Worm (Caenorhabditis elegans) whole organism, L2 larva: ENCODE data around the gene F10C1.1.
"Not testable (repeated sequence)": the region's sequence is repeated elsewhere in the genome, so short reads cannot be mapped to it uniquely, and the experiment has no call there.

ENCODE experiments used
- C34F6.9 ChIP-seq: fragments of 150-350 bp; optimal IDR thresholded peaks from 2 replicates; lab custom pipeline; 2014; ENCODE audit warnings: missing biosample characterization, missing genetic modification characterization
- F13H6.1 ChIP-seq: sonication (generic microtip); optimal IDR thresholded peaks from 2 replicates; lab custom pipeline; 2016; ENCODE audit warnings: missing genetic modification characterization, missing compliant biosample characterization
- R02D3.7 ChIP-seq: fragments of 150-350 bp; optimal IDR thresholded peaks from 2 replicates; lab custom pipeline; 2014; ENCODE audit warnings: missing biosample characterization, missing genetic modification characterization
- ZK546.5 ChIP-seq: sonication (generic microtip); optimal IDR thresholded peaks from 2 replicates; lab custom pipeline; 2017; ENCODE audit warnings: missing biosample characterization, missing genetic modification characterization
- alr-1 ChIP-seq: fragments of 150-350 bp; optimal IDR thresholded peaks from 2 replicates; lab custom pipeline; 2014; ENCODE audit warnings: missing biosample characterization, missing genetic modification characterization
- ama-1 ChIP-seq: fragments of 150-350 bp; optimal IDR thresholded peaks from 2 replicates; lab custom pipeline; 2018; ENCODE audit warnings: inconsistent platforms
- blmp-1 ChIP-seq: sonication (generic microtip); optimal IDR thresholded peaks from 2 replicates; lab custom pipeline; 2017; ENCODE audit warnings: missing genetic modification characterization, mild to moderate bottlenecking, missing compliant biosample characterization, antibody characterized with exemption, moderate library complexity; ENCODE audit not compliant: insufficient read depth
- ceh-16 ChIP-seq: fragments of 150-350 bp; optimal IDR thresholded peaks from 2 replicates; lab custom pipeline; 2014; ENCODE audit warnings: missing biosample characterization, missing genetic modification characterization
- crh-2 ChIP-seq: sonication (generic microtip); optimal IDR thresholded peaks from 2 replicates; lab custom pipeline; 2017; ENCODE audit warnings: missing biosample characterization, missing genetic modification characterization
- egl-27 ChIP-seq: sonication (generic microtip); optimal IDR thresholded peaks from 3 replicates; lab custom pipeline; 2017; ENCODE audit warnings: missing biosample characterization, missing genetic modification reagents, missing genetic modification characterization
- elt-1 ChIP-seq: fragments of 150-350 bp; optimal IDR thresholded peaks from 2 replicates; lab custom pipeline; 2014; ENCODE audit warnings: missing biosample characterization, missing genetic modification characterization
- fos-1 ChIP-seq: fragments of 150-350 bp; optimal IDR thresholded peaks from 2 replicates; lab custom pipeline; 2014; ENCODE audit warnings: missing biosample characterization, missing genetic modification characterization
- gmeb-1 ChIP-seq: fragments of 150-350 bp; optimal IDR thresholded peaks from 2 replicates; lab custom pipeline; 2014; ENCODE audit warnings: missing biosample characterization, missing genetic modification characterization
- lin-11 ChIP-seq: fragments of 150-350 bp; sonication (generic microtip); optimal IDR thresholded peaks from 2 replicates; lab custom pipeline; 2014; ENCODE audit warnings: missing biosample characterization, missing genetic modification characterization, inconsistent platforms, mixed read lengths
- lin-13 ChIP-seq: fragments of 150-350 bp; optimal IDR thresholded peaks from 2 replicates; lab custom pipeline; 2014; ENCODE audit warnings: missing biosample characterization, missing genetic modification reagents, missing genetic modification characterization
- lsy-2 ChIP-seq, 2 experiments: fragments of 150-350 bp in 1 of 2; sonication (generic microtip) in 1 of 2; optimal IDR thresholded peaks; 2 replicates each; lab custom pipeline; 2014 to 2017; ENCODE audit warnings: missing biosample characterization in 2 of 2, missing genetic modification characterization in 2 of 2
- mab-5 ChIP-seq: fragments of 150-350 bp; optimal IDR thresholded peaks from 2 replicates; lab custom pipeline; 2014; ENCODE audit warnings: missing biosample characterization, missing genetic modification characterization
- mdl-1 ChIP-seq, 2 experiments: fragments of 150-350 bp in 1 of 2; sonication (generic microtip) in 1 of 2; optimal IDR thresholded peaks; 2 replicates each; lab custom pipeline; 2017; ENCODE audit warnings: missing biosample characterization in 2 of 2, missing genetic modification characterization in 2 of 2
- nhr-10 ChIP-seq: sonication (generic microtip); optimal IDR thresholded peaks from 2 replicates; lab custom pipeline; 2017; ENCODE audit warnings: missing biosample characterization, missing genetic modification characterization
- nhr-11 ChIP-seq: fragments of 150-350 bp; optimal IDR thresholded peaks from 2 replicates; lab custom pipeline; 2014; ENCODE audit warnings: missing biosample characterization, missing genetic modification characterization
- nhr-129 ChIP-seq: fragments of 150-350 bp; optimal IDR thresholded peaks from 2 replicates; lab custom pipeline; 2014; ENCODE audit warnings: missing biosample characterization, missing genetic modification characterization
- nhr-21 ChIP-seq: fragments of 150-350 bp; optimal IDR thresholded peaks from 2 replicates; lab custom pipeline; 2014; ENCODE audit warnings: missing biosample characterization, missing genetic modification characterization
- nhr-23 ChIP-seq: fragments of 150-350 bp; optimal IDR thresholded peaks from 2 replicates; lab custom pipeline; 2014; ENCODE audit warnings: missing biosample characterization, missing genetic modification reagents, missing genetic modification characterization
- nhr-25 ChIP-seq: fragments of 150-350 bp; sonication (generic microtip); optimal IDR thresholded peaks from 3 replicates; lab custom pipeline; 2014; ENCODE audit warnings: missing biosample characterization, missing genetic modification characterization
- skn-1 ChIP-seq: sonication (generic microtip); optimal IDR thresholded peaks from 2 replicates; lab custom pipeline; 2017; ENCODE audit warnings: missing biosample characterization, missing genetic modification characterization
- sma-3 ChIP-seq: sonication (generic microtip); optimal IDR thresholded peaks from 2 replicates; lab custom pipeline; 2016; ENCODE audit warnings: missing genetic modification reagents, missing genetic modification characterization, missing compliant biosample characterization
- sma-9 ChIP-seq, 2 experiments: fragments of 150-350 bp in 1 of 2; sonication (generic microtip) in 1 of 2; optimal IDR thresholded peaks; 2 replicates each; lab custom pipeline; 2014 to 2016; ENCODE audit warnings: missing genetic modification characterization in 2 of 2, mild to moderate bottlenecking in 1 of 2, missing biosample characterization in 1 of 2, missing compliant biosample characterization in 1 of 2, missing genetic modification reagents in 1 of 2, moderate library complexity in 1 of 2
- unc-39 ChIP-seq: fragments of 150-350 bp; optimal IDR thresholded peaks from 2 replicates; lab custom pipeline; 2014; ENCODE audit warnings: missing biosample characterization, missing genetic modification characterization
- unc-55 ChIP-seq: fragments of 150-350 bp; sonication (generic microtip); optimal IDR thresholded peaks from 3 replicates; lab custom pipeline; 2014; ENCODE audit warnings: missing biosample characterization, missing genetic modification reagents, missing genetic modification characterization
- unc-62 ChIP-seq: fragments of 150-350 bp; optimal IDR thresholded peaks from 2 replicates; lab custom pipeline; 2014; ENCODE audit warnings: missing biosample characterization, missing genetic modification reagents, missing genetic modification characterization
- zag-1 ChIP-seq: fragments of 150-350 bp; optimal IDR thresholded peaks from 2 replicates; lab custom pipeline; 2014; ENCODE audit warnings: missing biosample characterization, missing genetic modification characterization
- ztf-1 ChIP-seq: fragments of 200-800 bp; sonication (Bioruptor generic); conservative IDR thresholded peaks from 2 replicates; pipeline ENCODE4 v1.3.6; 2022; ENCODE audit warnings: missing genetic modification characterization, missing compliant biosample characterization
- ztf-4 ChIP-seq: fragments of 150-350 bp; optimal IDR thresholded peaks from 2 replicates; lab custom pipeline; 2014; ENCODE audit warnings: missing biosample characterization, missing genetic modification characterization

The F10C1.1 gene

DNA sequence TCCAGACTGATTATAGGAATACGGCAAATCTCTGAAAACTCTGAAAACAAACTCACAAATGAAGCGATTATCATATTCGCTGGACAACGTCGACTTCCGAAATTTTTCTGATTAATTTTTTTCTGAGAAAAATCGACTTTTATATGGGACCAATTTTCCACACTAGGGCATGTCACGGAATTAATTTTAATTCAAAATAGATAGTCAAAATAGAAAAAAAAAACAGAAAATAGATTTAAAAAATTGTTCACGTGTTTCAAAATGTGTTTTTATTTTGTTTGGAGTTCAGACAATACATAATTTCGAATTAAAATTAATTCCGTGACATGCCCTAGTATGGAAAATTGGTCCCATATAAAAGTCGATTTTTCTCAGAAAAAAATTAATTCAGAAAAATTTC is 16.4 kb upstream of the F10C1.1 start, which contains the start of the genes F10C1.3 and F10C1.23:
Gene F10C1.3, minus strand, starts transcription at position 101 of the 400 bp plus-strand sequence.
Gene F10C1.23, plus strand, starts transcription at position 385 of the 400 bp plus-strand sequence.
- TF ChIP-seq F13H6.1 (tag; lab: Kevin White, UChicago); nhr-129 (tag; lab: Kevin White, UChicago); unc-62 (GFP tag; lab: Kevin White, UChicago): not testable (repeated sequence)
- TF ChIP-seq, all 48 proteins: peak for 0; not testable (repeated sequence) for 48

DNA sequence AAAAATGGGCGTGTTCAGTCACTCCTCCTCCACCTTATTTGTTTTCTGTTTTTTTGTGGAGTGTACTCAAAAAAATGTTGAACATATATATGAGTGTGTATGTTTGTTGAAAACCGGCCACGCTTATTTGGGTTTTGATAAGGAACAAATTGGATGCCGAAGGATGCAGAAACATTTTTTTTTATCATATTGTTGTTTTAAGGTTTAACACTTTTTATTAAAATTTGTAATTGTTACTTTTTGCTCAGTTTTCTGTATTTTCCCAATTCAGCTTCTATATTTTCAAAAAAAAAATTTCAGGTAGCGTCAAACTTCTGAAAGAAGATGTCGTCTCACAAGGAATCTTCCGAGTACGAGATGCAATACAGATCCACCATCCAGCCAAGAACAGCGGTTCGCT is 8.7 kb upstream of the F10C1.1 start, which contains the start of gene ifb-1:
Gene ifb-1, plus strand, starts transcription at position 301 of the 400 bp plus-strand sequence.
- no peak for TF ChIP-seq nhr-11 (tag; lab: Kevin White, UChicago)
- TF ChIP-seq lin-11 = no peak
- TF ChIP-seq alr-1 (tag; lab: Kevin White, UChicago) = no peak
- TF ChIP-seq nhr-23 (tag; lab: Kevin White, UChicago) = no peak
- TF ChIP-seq mdl-1 (tag; optimal IDR thresholded peaks at IDR 0.05; lab: Kevin White, UChicago) = no peak
- no peak for TF ChIP-seq nhr-25 (tag; lab: Kevin White, UChicago)
- no peak for TF ChIP-seq ztf-1 (GFP tag; lab: Robert Waterston, UW)
- TF ChIP-seq ztf-4 = no peak

DNA sequence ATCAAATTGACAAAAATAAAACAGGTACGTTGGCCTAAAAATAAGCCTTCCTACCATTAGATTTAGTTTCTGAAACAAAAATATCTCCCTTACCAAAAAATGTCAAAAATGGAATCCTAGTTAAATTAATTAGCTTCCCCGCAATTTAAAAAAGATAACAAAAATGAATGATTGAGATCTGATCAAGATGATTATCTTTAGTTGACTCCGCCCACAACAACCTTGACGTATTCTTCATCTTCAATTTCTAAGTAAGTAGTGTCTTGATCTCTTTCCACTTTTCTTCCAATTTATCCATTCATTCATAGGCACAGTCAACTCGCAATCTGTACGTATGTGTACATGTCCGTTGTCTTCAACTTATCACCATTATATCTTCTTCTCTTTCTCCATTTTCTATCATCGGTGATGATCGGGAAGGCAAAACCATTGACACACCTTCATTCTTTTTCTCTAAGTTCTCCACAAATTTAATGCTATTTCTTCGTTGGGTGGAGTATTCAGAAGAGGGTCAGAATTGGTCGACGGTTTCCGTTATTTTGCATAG is 5.7 kb upstream of the F10C1.1 start:
- peak; percentile 19 for TF ChIP-seq ceh-16 (tag; lab: Kevin White, UChicago)
- TF ChIP-seq nhr-129 (tag; lab: Kevin White, UChicago) = no peak
- no peak for TF ChIP-seq skn-1 (tag; lab: Kevin White, UChicago)
- TF ChIP-seq elt-1 = peak; percentile 8
- TF ChIP-seq egl-27 = no peak
- no peak for TF ChIP-seq lsy-2 (tag; optimal IDR thresholded peaks at IDR 0.05; lab: Kevin White, UChicago)
- no peak for TF ChIP-seq mab-5 (tag; lab: Kevin White, UChicago)
- no peak for TF ChIP-seq R02D3.7 (tag; lab: Kevin White, UChicago)
- TF ChIP-seq nhr-21 = no peak
- no peak for TF ChIP-seq blmp-1 (tag; lab: Kevin White, UChicago)
- no peak for TF ChIP-seq ama-1 (lab: Kevin White, UChicago)
- TF ChIP-seq nhr-25 (tag; lab: Kevin White, UChicago) = peak; percentile 0
- TF ChIP-seq unc-55 = no peak
- TF ChIP-seq ZK546.5 (tag; lab: Kevin White, UChicago) = no peak
- TF ChIP-seq sma-3 (GFP tag; lab: Kevin White, UChicago) = no peak
- no peak for TF ChIP-seq lin-13 (GFP tag; lab: Kevin White, UChicago)
- TF ChIP-seq sma-9 (GFP tag; optimal IDR thresholded peaks at IDR 0.05; lab: Kevin White, UChicago) = peak; percentile 43
- TF ChIP-seq sma-9 (tag; optimal IDR thresholded peaks at IDR 0.05; lab: Kevin White, UChicago) = no peak
- no peak for TF ChIP-seq lin-11

DNA sequence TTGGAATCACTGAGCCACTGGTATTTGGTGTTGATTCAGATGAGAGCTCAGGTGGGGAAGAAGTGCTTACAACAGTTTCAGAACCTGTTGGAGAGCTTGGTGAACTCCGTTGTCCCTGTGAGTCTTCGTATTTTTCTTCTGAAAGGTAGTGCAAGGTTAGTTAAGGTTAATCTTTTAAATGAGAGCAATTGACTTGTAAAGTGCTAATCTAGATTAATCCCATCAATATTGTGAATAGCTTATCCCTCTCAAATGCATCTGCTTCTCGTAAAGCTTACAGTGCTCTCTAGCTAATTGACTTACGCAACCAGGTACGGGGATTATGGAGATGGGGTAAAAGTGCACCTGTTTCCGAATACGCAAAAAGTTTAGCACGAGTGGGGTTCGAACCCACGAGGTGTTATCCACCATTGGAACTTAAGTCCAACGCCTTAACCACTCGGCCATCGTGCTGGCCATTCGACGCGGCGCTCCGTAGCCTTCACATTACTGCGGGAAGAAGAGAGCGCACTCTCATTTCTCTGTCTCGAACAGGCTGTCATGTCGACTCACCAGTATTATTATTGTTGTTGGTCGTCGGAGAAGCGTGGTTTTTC is 1.4 kb upstream of the F10C1.1 start:
- TF ChIP-seq lin-11 = peak; percentile 32
- TF ChIP-seq crh-2 (tag; lab: Kevin White, UChicago) = peak; percentile 1
- TF ChIP-seq fos-1 (tag; lab: Kevin White, UChicago) = peak; percentile 35
- TF ChIP-seq sma-3 (GFP tag; lab: Kevin White, UChicago) = no peak
- TF ChIP-seq ztf-1 (GFP tag; lab: Robert Waterston, UW) = no peak
- peak; percentile 37 for TF ChIP-seq C34F6.9
- peak; percentile 53 for TF ChIP-seq sma-9 (GFP tag; optimal IDR thresholded peaks at IDR 0.05; lab: Kevin White, UChicago)
- no peak for TF ChIP-seq sma-9 (tag; optimal IDR thresholded peaks at IDR 0.05; lab: Kevin White, UChicago)
- TF ChIP-seq nhr-129 (tag; lab: Kevin White, UChicago) = peak; percentile 79
- peak; percentile 22 for TF ChIP-seq gmeb-1 (tag; lab: Kevin White, UChicago)
- TF ChIP-seq F13H6.1 (tag; lab: Kevin White, UChicago) = peak; percentile 45
- no peak for TF ChIP-seq nhr-10 (tag; lab: Kevin White, UChicago)
- TF ChIP-seq, all 48 proteins: peak for 8

DNA sequence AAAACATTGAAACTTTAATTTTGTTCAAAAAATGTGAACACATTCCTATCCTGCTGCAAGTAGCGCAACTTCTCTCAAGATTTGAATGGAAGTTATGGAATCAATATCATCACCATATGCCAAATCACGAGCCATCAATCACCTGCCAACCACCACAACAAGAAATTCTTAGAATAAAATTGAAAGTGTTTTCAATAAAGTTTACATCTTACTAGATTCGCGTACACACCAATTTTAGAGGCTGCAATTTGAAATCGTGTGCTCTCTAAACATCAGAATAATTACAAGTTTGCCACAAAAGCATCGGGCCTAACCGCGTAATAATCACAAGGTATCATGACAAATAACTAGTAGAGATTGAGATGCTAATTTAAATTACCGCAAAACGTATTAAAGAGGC is 850 bp downstream of the F10C1.1 start:
- TF ChIP-seq unc-62 (GFP tag; lab: Kevin White, UChicago) (no peak), unc-39 (tag; lab: Kevin White, UChicago) (no peak), nhr-10 (tag; lab: Kevin White, UChicago) (no peak), zag-1 (tag; lab: Kevin White, UChicago) (no peak), gmeb-1 (tag; lab: Kevin White, UChicago) (no peak)
